Fruit fly (Drosophila melanogaster) whole organism, embryonic: ENCODE measurements around the gene Rchy1.

Source experiments
- B-H2 ChIP-seq: fragments of 200-800 bp; sonication (Bioruptor generic); optimal IDR thresholded peaks from 2 replicates; lab custom pipeline; 2018; ENCODE audit warnings: missing biosample characterization, mild to moderate bottlenecking, missing genetic modification characterization
- CG10431 ChIP-seq: fragments of 200-800 bp; sonication (Bioruptor generic); optimal IDR thresholded peaks from 3 replicates; lab custom pipeline; 2018; ENCODE audit warnings: missing biosample characterization, mild to moderate bottlenecking, missing genetic modification characterization
- CG11085 ChIP-seq: fragments of 200-800 bp; sonication (Bioruptor generic); IDR thresholded peaks from 2 replicates; pipeline ENCODE4 v1.3.6; 2022; ENCODE audit warnings: missing biosample characterization, missing genetic modification characterization
- CG11398 ChIP-seq: fragments of 200-800 bp; sonication (Bioruptor generic); optimal IDR thresholded peaks from 2 replicates; lab custom pipeline; 2016; ENCODE audit warnings: missing biosample characterization, missing genetic modification characterization
- CG11560 ChIP-seq: fragments of 200-800 bp; sonication (Bioruptor generic); IDR thresholded peaks from 3 replicates; pipeline ENCODE4 v1.3.6; 2022; ENCODE audit warnings: missing biosample characterization, missing genetic modification characterization
- CG1233 ChIP-seq: fragments of 200-800 bp; sonication (Bioruptor generic); optimal IDR thresholded peaks from 4 replicates; lab custom pipeline; 2018; ENCODE audit warnings: missing biosample characterization, mild to moderate bottlenecking, missing genetic modification characterization
- CG12942 ChIP-seq: fragments of 200-800 bp; sonication (Bioruptor generic); optimal IDR thresholded peaks from 3 replicates; lab custom pipeline; 2016; ENCODE audit warnings: missing biosample characterization, missing genetic modification characterization
- CG13296 ChIP-seq: fragments of 200-800 bp; sonication (Bioruptor generic); optimal IDR thresholded peaks from 3 replicates; lab custom pipeline; 2018; ENCODE audit warnings: missing biosample characterization, mild to moderate bottlenecking, missing genetic modification characterization
- CG13624 ChIP-seq: fragments of 200-800 bp; sonication (Bioruptor generic); optimal IDR thresholded peaks from 2 replicates; lab custom pipeline; 2016; ENCODE audit warnings: missing biosample characterization, missing genetic modification characterization
- CG14441 ChIP-seq: fragments of 200-800 bp; sonication (Bioruptor generic); IDR thresholded peaks from 2 replicates; pipeline ENCODE4 v1.3.6; 2022; ENCODE audit warnings: missing biosample characterization, missing genetic modification characterization
- CG14965 ChIP-seq: fragments of 200-800 bp; sonication (Bioruptor generic); optimal IDR thresholded peaks from 2 replicates; lab custom pipeline; 2016; ENCODE audit warnings: missing biosample characterization, missing genetic modification characterization, borderline replicate concordance
- CG1647 ChIP-seq: fragments of 200-800 bp; sonication (Bioruptor generic); optimal IDR thresholded peaks from 3 replicates; lab custom pipeline; 2016; ENCODE audit warnings: missing biosample characterization, missing genetic modification characterization
- CG16813 ChIP-seq: fragments of 200-800 bp; sonication (Bioruptor generic); IDR thresholded peaks from 3 replicates; pipeline ENCODE4 v1.3.6; 2022; ENCODE audit warnings: missing biosample characterization, missing genetic modification characterization; ENCODE audit not compliant: partially characterized antibody
- CG17328 ChIP-seq: fragments of 200-800 bp; sonication (Bioruptor generic); IDR thresholded peaks from 2 replicates; pipeline ENCODE4 v1.3.6; 2022; ENCODE audit warnings: missing biosample characterization, missing genetic modification characterization
- CG17385 ChIP-seq: fragments of 200-800 bp; sonication (Bioruptor generic); optimal IDR thresholded peaks from 3 replicates; lab custom pipeline; 2018; ENCODE audit warnings: missing biosample characterization, mild to moderate bottlenecking, missing genetic modification characterization
- CG17912 ChIP-seq: fragments of 200-800 bp; sonication (Bioruptor generic); optimal IDR thresholded peaks from 2 replicates; lab custom pipeline; 2018; ENCODE audit warnings: missing biosample characterization, mild to moderate bottlenecking, missing genetic modification characterization
- CG32532 ChIP-seq: fragments of 200-800 bp; sonication (Bioruptor generic); IDR thresholded peaks from 2 replicates; pipeline ENCODE4 v1.3.6; 2022; ENCODE audit warnings: missing biosample characterization, missing genetic modification characterization
- CG6765 ChIP-seq: fragments of 200-800 bp; sonication (Bioruptor generic); optimal IDR thresholded peaks from 3 replicates; lab custom pipeline; 2017; ENCODE audit warnings: missing biosample characterization, mild to moderate bottlenecking, missing genetic modification characterization
- CG6813 ChIP-seq: fragments of 200-800 bp; sonication (Bioruptor generic); optimal IDR thresholded peaks from 2 replicates; lab custom pipeline; 2017; ENCODE audit warnings: missing biosample characterization, missing genetic modification characterization, mild to moderate bottlenecking, moderate library complexity, missing genetic modification reagents
- CG8359 ChIP-seq: fragments of 200-800 bp; sonication (Bioruptor generic); optimal IDR thresholded peaks from 2 replicates; lab custom pipeline; 2017; ENCODE audit warnings: missing biosample characterization, mild to moderate bottlenecking, missing genetic modification characterization, borderline replicate concordance
- CG8388 ChIP-seq: fragments of 200-800 bp; sonication (Bioruptor generic); optimal IDR thresholded peaks from 2 replicates; lab custom pipeline; 2019; ENCODE audit warnings: missing biosample characterization, mild to moderate bottlenecking, missing genetic modification characterization, moderate library complexity
- CTCF ChIP-seq: fragments of 200-800 bp; sonication (Bioruptor generic); optimal IDR thresholded peaks from 2 replicates; lab custom pipeline; 2017; ENCODE audit warnings: missing biosample characterization, mild to moderate bottlenecking, missing genetic modification characterization, moderate library complexity
- Dp ChIP-seq: fragments of 200-800 bp; sonication (Bioruptor generic); optimal IDR thresholded peaks from 2 replicates; lab custom pipeline; 2018; ENCODE audit warnings: missing biosample characterization, mild to moderate bottlenecking, missing genetic modification characterization, moderate library complexity
- Gsc ChIP-seq: fragments of 200-800 bp; sonication (Bioruptor generic); IDR thresholded peaks from 2 replicates; pipeline ENCODE4 v1.3.6; 2022; ENCODE audit warnings: missing biosample characterization, missing genetic modification characterization
- HLH4C ChIP-seq: fragments of 200-800 bp; sonication (Bioruptor generic); IDR thresholded peaks from 3 replicates; pipeline ENCODE4 v1.3.6; 2022; ENCODE audit warnings: missing biosample characterization, missing genetic modification characterization; ENCODE audit not compliant: partially characterized antibody
- Hr51 ChIP-seq, 2 experiments: fragments of 200-800 bp; sonication (Bioruptor generic); optimal IDR thresholded peaks; 2 replicates in 1 of 2; 3 replicates in 1 of 2; lab custom pipeline; 2016 to 2018; ENCODE audit warnings: missing biosample characterization in 2 of 2, missing genetic modification characterization in 2 of 2, mild to moderate bottlenecking in 1 of 2, moderate library complexity in 1 of 2
- Hsf ChIP-seq: fragments of 200-800 bp; sonication (Bioruptor generic); optimal IDR thresholded peaks from 3 replicates; lab custom pipeline; 2016; ENCODE audit warnings: missing biosample characterization, missing genetic modification characterization
- Kr ChIP-seq: fragments of 200-800 bp; sonication (Bioruptor generic); optimal IDR thresholded peaks from 2 replicates; lab custom pipeline; 2017; ENCODE audit warnings: missing biosample characterization, mild to moderate bottlenecking, missing genetic modification characterization
- Lhr ChIP-seq: fragments of 200-800 bp; sonication (Bioruptor generic); optimal IDR thresholded peaks from 3 replicates; lab custom pipeline; 2017; ENCODE audit warnings: mild to moderate bottlenecking, missing biosample characterization, missing genetic modification reagents, missing genetic modification characterization
- Lim3 ChIP-seq: fragments of 200-800 bp; sonication (Bioruptor generic); IDR thresholded peaks from 2 replicates; pipeline ENCODE4 v1.3.6; 2022; ENCODE audit warnings: missing biosample characterization, missing genetic modification characterization
- MTF-1 ChIP-seq: fragments of 200-800 bp; sonication (Bioruptor generic); optimal IDR thresholded peaks from 2 replicates; lab custom pipeline; 2018; ENCODE audit warnings: missing biosample characterization, mild to moderate bottlenecking, missing genetic modification characterization, borderline replicate concordance
- Rx ChIP-seq: fragments of 200-800 bp; sonication (Bioruptor generic); IDR thresholded peaks from 2 replicates; pipeline ENCODE4 v1.3.6; 2022; ENCODE audit warnings: missing biosample characterization, missing genetic modification characterization
- ash1 ChIP-seq: fragments of 200-800 bp; sonication (Bioruptor generic); optimal IDR thresholded peaks from 2 replicates; lab custom pipeline; 2018; ENCODE audit warnings: missing biosample characterization, mild to moderate bottlenecking, missing genetic modification characterization
- bbx ChIP-seq: fragments of 200-800 bp; sonication (Bioruptor generic); IDR thresholded peaks from 2 replicates; pipeline ENCODE4 v1.3.6; 2022; ENCODE audit warnings: missing biosample characterization, missing genetic modification characterization; ENCODE audit not compliant: partially characterized antibody
- bcd ChIP-seq: fragments of 200-800 bp; sonication (Bioruptor generic); optimal IDR thresholded peaks from 2 replicates; lab custom pipeline; 2017; ENCODE audit warnings: missing biosample characterization, mild to moderate bottlenecking, missing genetic modification characterization
- bigmax ChIP-seq: fragments of 200-800 bp; sonication (Bioruptor generic); optimal IDR thresholded peaks from 2 replicates; lab custom pipeline; 2018; ENCODE audit warnings: missing biosample characterization, mild to moderate bottlenecking, missing genetic modification characterization
- br ChIP-seq: fragments of >200 bp; optimal IDR thresholded peaks from 2 replicates; lab custom pipeline; 2017
- btn ChIP-seq: fragments of 200-800 bp; sonication (Bioruptor generic); optimal IDR thresholded peaks from 2 replicates; lab custom pipeline; 2016; ENCODE audit warnings: missing biosample characterization, missing genetic modification characterization
- chif ChIP-seq, 2 experiments: fragments of 200-800 bp; sonication (Bioruptor generic); optimal IDR thresholded peaks; 3 replicates each; lab custom pipeline; 2016; ENCODE audit warnings: missing biosample characterization in 2 of 2, missing genetic modification characterization in 2 of 2
- ems ChIP-seq: fragments of 200-800 bp; sonication (Bioruptor generic); optimal IDR thresholded peaks from 3 replicates; lab custom pipeline; 2016; ENCODE audit warnings: missing biosample characterization, missing genetic modification characterization
- ftz-f1 ChIP-seq: fragments of 200-800 bp; sonication (Bioruptor generic); optimal IDR thresholded peaks from 2 replicates; lab custom pipeline; 2016; ENCODE audit warnings: missing biosample characterization, missing genetic modification characterization
- gcm ChIP-seq: fragments of 200-800 bp; sonication (Bioruptor generic); optimal IDR thresholded peaks from 2 replicates; lab custom pipeline; 2019; ENCODE audit warnings: missing biosample characterization, mild to moderate bottlenecking, missing genetic modification characterization, moderate library complexity
- h ChIP-seq: fragments of >200 bp; optimal IDR thresholded peaks from 2 replicates; lab custom pipeline; 2017
- knrl ChIP-seq: fragments of 200-800 bp; sonication (Bioruptor generic); IDR thresholded peaks from 3 replicates; pipeline ENCODE4 v1.3.6; 2022; ENCODE audit warnings: missing biosample characterization, missing genetic modification characterization; ENCODE audit not compliant: partially characterized antibody
- lab ChIP-seq: fragments of 200-800 bp; sonication (Bioruptor generic); optimal IDR thresholded peaks from 3 replicates; lab custom pipeline; 2017; ENCODE audit warnings: missing biosample characterization, missing genetic modification characterization, mild to moderate bottlenecking, moderate library complexity, missing genetic modification reagents
- luna ChIP-seq: fragments of 200-800 bp; sonication (Bioruptor generic); optimal IDR thresholded peaks from 2 replicates; lab custom pipeline; 2016; ENCODE audit warnings: missing biosample characterization, missing genetic modification characterization
- p53 ChIP-seq: fragments of 200-800 bp; sonication (Bioruptor generic); optimal IDR thresholded peaks from 2 replicates; lab custom pipeline; 2016; ENCODE audit warnings: missing biosample characterization, missing genetic modification characterization
- sd ChIP-seq: fragments of 200-800 bp; sonication (Bioruptor generic); optimal IDR thresholded peaks from 3 replicates; lab custom pipeline; 2018; ENCODE audit warnings: missing biosample characterization, mild to moderate bottlenecking, missing genetic modification characterization, moderate library complexity
- shn ChIP-seq: fragments of 200-800 bp; sonication (Bioruptor generic); optimal IDR thresholded peaks from 3 replicates; lab custom pipeline; 2016; ENCODE audit warnings: missing biosample characterization, missing genetic modification characterization
- sqz ChIP-seq: fragments of 200-800 bp; sonication (Bioruptor generic); optimal IDR thresholded peaks from 3 replicates; lab custom pipeline; 2018; ENCODE audit warnings: missing biosample characterization, mild to moderate bottlenecking, missing genetic modification characterization
- sr ChIP-seq: fragments of 200-800 bp; sonication (Bioruptor generic); IDR thresholded peaks from 3 replicates; pipeline ENCODE4 v1.3.6; 2022; ENCODE audit warnings: missing biosample characterization, missing genetic modification characterization

Gene Rchy1

DNA sequence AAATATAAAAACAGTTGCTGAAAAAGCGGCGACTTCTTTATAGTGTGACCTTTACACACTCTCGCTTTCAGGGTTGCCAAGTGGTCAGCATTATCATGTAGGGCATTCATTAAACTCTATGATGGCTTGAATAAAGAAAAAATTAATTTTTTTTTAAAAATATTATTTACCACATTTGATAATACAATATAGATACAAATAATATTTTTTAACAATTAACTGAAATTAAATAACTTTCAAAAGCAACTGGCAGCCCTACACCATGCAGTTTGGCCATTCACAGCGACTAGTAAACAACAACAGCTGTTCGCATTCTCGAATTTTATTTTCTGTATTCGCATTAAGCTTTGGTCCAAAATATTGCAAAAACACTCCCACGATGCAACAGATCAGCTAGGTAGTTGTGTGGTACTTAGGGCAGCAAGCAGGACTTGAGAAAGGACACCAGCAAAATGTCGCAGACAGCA is 25.3 kb upstream of the Rchy1 start, which contains the start of the genes Phf5a and CG31638 (continued):
- TF ChIP-seq sd (tag; lab: Kevin White, UChicago) (peak; percentile 72), CG14441 (GFP tag; lab: Robert Waterston, UW) (peak; percentile 98), ash1 (GFP tag; lab: Kevin White, UChicago) (no peak), bbx (GFP tag; lab: Robert Waterston, UW) (no peak), HLH4C (GFP tag; lab: Robert Waterston, UW) (no peak), bigmax (GFP tag; lab: Kevin White, UChicago) (peak; percentile 54), ems (GFP tag; lab: Kevin White, UChicago) (peak; percentile 40), B-H2 (peak; percentile 62), CG8388 (GFP tag; lab: Kevin White, UChicago) (peak; percentile 96), CG10431 (GFP tag; lab: Kevin White, UChicago) (peak; percentile 90), CG13624 (no peak), CG12942 (GFP tag; lab: Kevin White, UChicago) (peak; percentile 93), CG32532 (peak; percentile 98), Rx (peak; percentile 94), p53 (GFP tag; lab: Kevin White, UChicago) (no peak), Hsf (GFP tag; lab: Kevin White, UChicago) (peak; percentile 28), br (no peak), sr (GFP tag; lab: Robert Waterston, UW) (0 out of 3 replicates have a peak, but pooled peaks have one; percentile 18), knrl (peak; percentile 57), MTF-1 (GFP tag; lab: Kevin White, UChicago) (peak; percentile 89), CG1233 (GFP tag; lab: Kevin White, UChicago) (peak; percentile 95), CG6765 (GFP tag; lab: Kevin White, UChicago) (peak; percentile 81), Gsc (peak; percentile 87), CG11560 (no peak), CG11085 (GFP tag; lab: Robert Waterston, UW) (peak; percentile 97), CG6813 (GFP tag; lab: Kevin White, UChicago) (peak; percentile 92), CG17328 (GFP tag; lab: Robert Waterston, UW) (peak; percentile 95), CG1647 (no peak), shn (GFP tag; lab: Kevin White, UChicago) (peak; percentile 58), CG13296 (GFP tag; lab: Kevin White, UChicago) (peak; percentile 92), CG16813 (GFP tag; lab: Robert Waterston, UW) (0 out of 3 replicates have a peak, but pooled peaks have one; percentile 14), CG11398 (no peak), btn (GFP tag; lab: Kevin White, UChicago) (no peak), bcd (GFP tag; lab: Kevin White, UChicago) (peak; percentile 86), Hr51 (GFP tag; optimal IDR thresholded peaks at IDR 0.05; lab: Kevin White, UChicago) (peak; percentile 55 to 76), sqz (peak; percentile 83), h (no peak), ftz-f1 (no peak), CG17912 (no peak), gcm (GFP tag; lab: Kevin White, UChicago) (peak; percentile 95), chif (GFP tag; optimal IDR thresholded peaks at IDR 0.05; lab: Kevin White, UChicago) (peak; percentile 75 to 82), CG17385 (peak; percentile 90), CG14965 (GFP tag; lab: Kevin White, UChicago) (no peak), Dp (GFP tag; lab: Kevin White, UChicago) (peak; percentile 27), luna (GFP tag; lab: Kevin White, UChicago) (no peak), Lim3 (GFP tag; lab: Robert Waterston, UW) (no peak), lab (peak; percentile 97), CG8359 (GFP tag; lab: Kevin White, UChicago) (peak; percentile 73), CTCF (GFP tag; lab: Kevin White, UChicago) (peak; percentile 46), Kr (GFP tag; lab: Kevin White, UChicago) (no peak), Lhr (GFP tag; lab: Kevin White, UChicago) (peak; percentile 78)
